Worm (Caenorhabditis elegans) whole organism, L2 larva: ENCODE results near the gene fbxa-94.
A peak's percentile ranks its signal among the peaks of the same experiment; 100 is the strongest.

Experiments used
- C34F6.9 ChIP-seq: fragments of 150-350 bp; optimal IDR thresholded peaks from 2 replicates; lab custom pipeline; 2014; ENCODE audit warnings: missing biosample characterization, missing genetic modification characterization
- F13H6.1 ChIP-seq: sonication (generic microtip); optimal IDR thresholded peaks from 2 replicates; lab custom pipeline; 2016; ENCODE audit warnings: missing genetic modification characterization, missing compliant biosample characterization
- R02D3.7 ChIP-seq: fragments of 150-350 bp; optimal IDR thresholded peaks from 2 replicates; lab custom pipeline; 2014; ENCODE audit warnings: missing biosample characterization, missing genetic modification characterization
- Y55F3AM.14 ChIP-seq: fragments of 200-800 bp; sonication (Bioruptor generic); optimal IDR thresholded peaks from 2 replicates; lab custom pipeline; 2018; ENCODE audit warnings: mild to moderate bottlenecking, missing genetic modification characterization, missing compliant biosample characterization
- ZK546.5 ChIP-seq: sonication (generic microtip); optimal IDR thresholded peaks from 2 replicates; lab custom pipeline; 2017; ENCODE audit warnings: missing biosample characterization, missing genetic modification characterization
- alr-1 ChIP-seq: fragments of 150-350 bp; optimal IDR thresholded peaks from 2 replicates; lab custom pipeline; 2014; ENCODE audit warnings: missing biosample characterization, missing genetic modification characterization
- aly-2 ChIP-seq: fragments of 150-350 bp; optimal IDR thresholded peaks from 2 replicates; lab custom pipeline; 2014; ENCODE audit warnings: missing biosample characterization, missing genetic modification characterization
- ama-1 ChIP-seq: fragments of 150-350 bp; optimal IDR thresholded peaks from 2 replicates; lab custom pipeline; 2018; ENCODE audit warnings: inconsistent platforms
- blmp-1 ChIP-seq: sonication (generic microtip); optimal IDR thresholded peaks from 2 replicates; lab custom pipeline; 2017; ENCODE audit warnings: missing genetic modification characterization, mild to moderate bottlenecking, missing compliant biosample characterization, antibody characterized with exemption, moderate library complexity; ENCODE audit not compliant: insufficient read depth
- ceh-16 ChIP-seq: fragments of 150-350 bp; optimal IDR thresholded peaks from 2 replicates; lab custom pipeline; 2014; ENCODE audit warnings: missing biosample characterization, missing genetic modification characterization
- ceh-82 ChIP-seq: fragments of 150-350 bp; optimal IDR thresholded peaks from 2 replicates; lab custom pipeline; 2014; ENCODE audit warnings: missing biosample characterization, missing genetic modification characterization
- crh-2 ChIP-seq: sonication (generic microtip); optimal IDR thresholded peaks from 2 replicates; lab custom pipeline; 2017; ENCODE audit warnings: missing biosample characterization, missing genetic modification characterization
- dmd-4 ChIP-seq: sonication (generic microtip); optimal IDR thresholded peaks from 2 replicates; lab custom pipeline; 2017; ENCODE audit warnings: missing biosample characterization, missing genetic modification characterization
- egl-27 ChIP-seq: sonication (generic microtip); optimal IDR thresholded peaks from 3 replicates; lab custom pipeline; 2017; ENCODE audit warnings: missing biosample characterization, missing genetic modification reagents, missing genetic modification characterization
- elt-1 ChIP-seq: fragments of 150-350 bp; optimal IDR thresholded peaks from 2 replicates; lab custom pipeline; 2014; ENCODE audit warnings: missing biosample characterization, missing genetic modification characterization
- elt-3 ChIP-seq: sonication (generic microtip); optimal IDR thresholded peaks from 2 replicates; lab custom pipeline; 2017; ENCODE audit warnings: missing biosample characterization, missing genetic modification characterization
- fos-1 ChIP-seq: fragments of 150-350 bp; optimal IDR thresholded peaks from 2 replicates; lab custom pipeline; 2014; ENCODE audit warnings: missing biosample characterization, missing genetic modification characterization
- gmeb-1 ChIP-seq: fragments of 150-350 bp; optimal IDR thresholded peaks from 2 replicates; lab custom pipeline; 2014; ENCODE audit warnings: missing biosample characterization, missing genetic modification characterization
- lin-11 ChIP-seq: fragments of 150-350 bp; sonication (generic microtip); optimal IDR thresholded peaks from 2 replicates; lab custom pipeline; 2014; ENCODE audit warnings: missing biosample characterization, missing genetic modification characterization, inconsistent platforms, mixed read lengths
- lin-13 ChIP-seq: fragments of 150-350 bp; optimal IDR thresholded peaks from 2 replicates; lab custom pipeline; 2014; ENCODE audit warnings: missing biosample characterization, missing genetic modification reagents, missing genetic modification characterization
- lin-39 ChIP-seq: fragments of 150-350 bp; optimal IDR thresholded peaks from 2 replicates; lab custom pipeline; 2014; ENCODE audit warnings: missing biosample characterization, missing genetic modification reagents, missing genetic modification characterization
- lsy-2 ChIP-seq, 2 experiments: fragments of 150-350 bp in 1 of 2; sonication (generic microtip) in 1 of 2; optimal IDR thresholded peaks; 2 replicates each; lab custom pipeline; 2014 to 2017; ENCODE audit warnings: missing biosample characterization in 2 of 2, missing genetic modification characterization in 2 of 2
- mab-5 ChIP-seq: fragments of 150-350 bp; optimal IDR thresholded peaks from 2 replicates; lab custom pipeline; 2014; ENCODE audit warnings: missing biosample characterization, missing genetic modification characterization
- mbf-1 ChIP-seq: sonication (generic microtip); optimal IDR thresholded peaks from 2 replicates; lab custom pipeline; 2017; ENCODE audit warnings: missing biosample characterization, missing genetic modification characterization
- mdl-1 ChIP-seq, 2 experiments: fragments of 150-350 bp in 1 of 2; sonication (generic microtip) in 1 of 2; optimal IDR thresholded peaks; 2 replicates each; lab custom pipeline; 2017; ENCODE audit warnings: missing biosample characterization in 2 of 2, missing genetic modification characterization in 2 of 2
- nhr-10 ChIP-seq: sonication (generic microtip); optimal IDR thresholded peaks from 2 replicates; lab custom pipeline; 2017; ENCODE audit warnings: missing biosample characterization, missing genetic modification characterization
- nhr-11 ChIP-seq: fragments of 150-350 bp; optimal IDR thresholded peaks from 2 replicates; lab custom pipeline; 2014; ENCODE audit warnings: missing biosample characterization, missing genetic modification characterization
- nhr-12 ChIP-seq: fragments of 150-350 bp; optimal IDR thresholded peaks from 2 replicates; lab custom pipeline; 2014; ENCODE audit warnings: missing biosample characterization, missing genetic modification characterization
- nhr-129 ChIP-seq: fragments of 150-350 bp; optimal IDR thresholded peaks from 2 replicates; lab custom pipeline; 2014; ENCODE audit warnings: missing biosample characterization, missing genetic modification characterization
- nhr-21 ChIP-seq: fragments of 150-350 bp; optimal IDR thresholded peaks from 2 replicates; lab custom pipeline; 2014; ENCODE audit warnings: missing biosample characterization, missing genetic modification characterization
- nhr-23 ChIP-seq: fragments of 150-350 bp; optimal IDR thresholded peaks from 2 replicates; lab custom pipeline; 2014; ENCODE audit warnings: missing biosample characterization, missing genetic modification reagents, missing genetic modification characterization
- nhr-237 ChIP-seq: fragments of 150-350 bp; optimal IDR thresholded peaks from 2 replicates; lab custom pipeline; 2014; ENCODE audit warnings: missing biosample characterization, missing genetic modification characterization
- nhr-25 ChIP-seq: fragments of 150-350 bp; sonication (generic microtip); optimal IDR thresholded peaks from 3 replicates; lab custom pipeline; 2014; ENCODE audit warnings: missing biosample characterization, missing genetic modification characterization
- nhr-6 ChIP-seq: fragments of 150-350 bp; optimal IDR thresholded peaks from 2 replicates; lab custom pipeline; 2014; ENCODE audit warnings: missing biosample characterization, missing genetic modification characterization
- nhr-77 ChIP-seq: fragments of 150-350 bp; optimal IDR thresholded peaks from 2 replicates; lab custom pipeline; 2014; ENCODE audit warnings: missing biosample characterization, missing genetic modification characterization
- peb-1 ChIP-seq: fragments of 150-350 bp; optimal IDR thresholded peaks from 2 replicates; lab custom pipeline; 2014; ENCODE audit warnings: missing biosample characterization, missing genetic modification characterization
- sem-4 ChIP-seq: fragments of 150-350 bp; optimal IDR thresholded peaks from 2 replicates; lab custom pipeline; 2014; ENCODE audit warnings: missing biosample characterization, missing genetic modification reagents, missing genetic modification characterization
- skn-1 ChIP-seq: sonication (generic microtip); optimal IDR thresholded peaks from 2 replicates; lab custom pipeline; 2017; ENCODE audit warnings: missing biosample characterization, missing genetic modification characterization
- sma-3 ChIP-seq: sonication (generic microtip); optimal IDR thresholded peaks from 2 replicates; lab custom pipeline; 2016; ENCODE audit warnings: missing genetic modification reagents, missing genetic modification characterization, missing compliant biosample characterization
- sma-9 ChIP-seq, 2 experiments: fragments of 150-350 bp in 1 of 2; sonication (generic microtip) in 1 of 2; optimal IDR thresholded peaks; 2 replicates each; lab custom pipeline; 2014 to 2016; ENCODE audit warnings: missing genetic modification characterization in 2 of 2, mild to moderate bottlenecking in 1 of 2, missing biosample characterization in 1 of 2, missing compliant biosample characterization in 1 of 2, missing genetic modification reagents in 1 of 2, moderate library complexity in 1 of 2
- snpc-4 ChIP-seq: fragments of 150-350 bp; optimal IDR thresholded peaks from 2 replicates; lab custom pipeline; 2014; ENCODE audit warnings: missing biosample characterization, missing genetic modification characterization
- unc-39 ChIP-seq: fragments of 150-350 bp; optimal IDR thresholded peaks from 2 replicates; lab custom pipeline; 2014; ENCODE audit warnings: missing biosample characterization, missing genetic modification characterization
- unc-62 ChIP-seq: fragments of 150-350 bp; optimal IDR thresholded peaks from 2 replicates; lab custom pipeline; 2014; ENCODE audit warnings: missing biosample characterization, missing genetic modification reagents, missing genetic modification characterization
- zag-1 ChIP-seq: fragments of 150-350 bp; optimal IDR thresholded peaks from 2 replicates; lab custom pipeline; 2014; ENCODE audit warnings: missing biosample characterization, missing genetic modification characterization
- ztf-1 ChIP-seq: fragments of 200-800 bp; sonication (Bioruptor generic); conservative IDR thresholded peaks from 2 replicates; pipeline ENCODE4 v1.3.6; 2022; ENCODE audit warnings: missing genetic modification characterization, missing compliant biosample characterization
- ztf-11 ChIP-seq: sonication (generic microtip); optimal IDR thresholded peaks from 2 replicates; lab custom pipeline; 2017; ENCODE audit warnings: missing biosample characterization, missing genetic modification characterization

fbxa-94 gene

DNA sequence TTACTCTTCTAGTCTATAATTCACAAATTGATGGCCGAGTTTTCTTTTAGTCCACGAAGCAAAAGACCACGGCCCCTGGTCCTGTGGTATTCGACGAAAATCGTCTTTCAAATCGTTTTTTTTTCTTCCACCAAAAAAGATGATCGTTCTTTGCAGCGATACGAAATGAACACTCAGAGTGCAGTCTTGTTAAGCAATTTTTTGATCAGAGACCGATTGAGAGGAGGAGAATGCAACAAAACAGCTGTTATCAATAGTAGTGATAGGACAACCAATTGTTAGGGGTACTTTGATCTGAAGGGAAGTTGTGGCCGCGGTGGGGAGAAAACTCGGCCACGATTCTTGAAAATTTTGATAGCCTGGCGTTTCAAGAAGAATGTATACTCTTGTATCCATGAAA, 8.7 kb upstream of the fbxa-94 start:
- TF ChIP-seq nhr-23 (tag; lab: Kevin White, UChicago): no peak
- TF ChIP-seq dmd-4 (tag; lab: Kevin White, UChicago): no peak
- no peak for TF ChIP-seq elt-1 (tag; lab: Kevin White, UChicago)
- TF ChIP-seq F13H6.1 (tag; lab: Kevin White, UChicago): peak; percentile 68
- TF ChIP-seq egl-27: no peak
- TF ChIP-seq gmeb-1: peak; percentile 38
- no peak for TF ChIP-seq sma-3 (GFP tag; lab: Kevin White, UChicago)
- no peak for TF ChIP-seq lin-13 (GFP tag; lab: Kevin White, UChicago)
- TF ChIP-seq skn-1 (tag; lab: Kevin White, UChicago): no peak
- TF ChIP-seq ceh-16: no peak
- TF ChIP-seq nhr-25 (tag; lab: Kevin White, UChicago): no peak
- no peak for TF ChIP-seq nhr-6 (tag; lab: Kevin White, UChicago)
- TF ChIP-seq mdl-1 (tag; optimal IDR thresholded peaks at IDR 0.05; lab: Kevin White, UChicago): no peak
- no peak for TF ChIP-seq mab-5 (tag; lab: Kevin White, UChicago)
- no peak for TF ChIP-seq sem-4 (tag; lab: Kevin White, UChicago)
- TF ChIP-seq nhr-11 (tag; lab: Kevin White, UChicago): no peak
- no peak for TF ChIP-seq nhr-77 (tag; lab: Kevin White, UChicago)
- no peak for TF ChIP-seq ama-1 (lab: Kevin White, UChicago)
- no peak for TF ChIP-seq peb-1
- TF ChIP-seq ztf-11 (tag; lab: Kevin White, UChicago): no peak
- TF ChIP-seq mbf-1 (tag; lab: Kevin White, UChicago): no peak
- TF ChIP-seq unc-62 (GFP tag; lab: Kevin White, UChicago): no peak
- no peak for TF ChIP-seq nhr-237 (tag; lab: Kevin White, UChicago)
- TF ChIP-seq ZK546.5: no peak
- TF ChIP-seq crh-2 (tag; lab: Kevin White, UChicago): no peak
- peak; percentile 76 for TF ChIP-seq nhr-129 (tag; lab: Kevin White, UChicago)
- peak; percentile 95 for TF ChIP-seq sma-9 (GFP tag; optimal IDR thresholded peaks at IDR 0.05; lab: Kevin White, UChicago)
- TF ChIP-seq sma-9 (tag; optimal IDR thresholded peaks at IDR 0.05; lab: Kevin White, UChicago): no peak
- no peak for TF ChIP-seq ztf-1 (GFP tag; lab: Robert Waterston, UW)
- TF ChIP-seq nhr-10: no peak
- TF ChIP-seq aly-2 (tag; lab: Kevin White, UChicago): no peak
- TF ChIP-seq nhr-21: peak; percentile 60
- peak; percentile 52 for TF ChIP-seq fos-1
- TF ChIP-seq snpc-4 (tag; lab: Kevin White, UChicago): no peak
- TF ChIP-seq lin-39 (tag; lab: Kevin White, UChicago): no peak
- TF ChIP-seq blmp-1 (tag; lab: Kevin White, UChicago): no peak
- no peak for TF ChIP-seq Y55F3AM.14 (GFP tag; lab: Kevin White, UChicago)
- TF ChIP-seq lsy-2 (tag; optimal IDR thresholded peaks at IDR 0.05; lab: Kevin White, UChicago): peak in 1 of 2 experiments; percentile 49
- no peak for TF ChIP-seq nhr-12 (tag; lab: Kevin White, UChicago)
- TF ChIP-seq unc-39 (tag; lab: Kevin White, UChicago): no peak
- TF ChIP-seq alr-1 (tag; lab: Kevin White, UChicago): no peak
- peak; percentile 41 for TF ChIP-seq C34F6.9 (tag; lab: Kevin White, UChicago)
- TF ChIP-seq lin-11: no peak
- no peak for TF ChIP-seq R02D3.7 (tag; lab: Kevin White, UChicago)
- no peak for TF ChIP-seq ceh-82

- no peak for TF ChIP-seq ztf-11 (tag; lab: Kevin White, UChicago)
- TF ChIP-seq ZK546.5: no peak
- TF ChIP-seq alr-1 (tag; lab: Kevin White, UChicago): no peak
- no peak for TF ChIP-seq peb-1
- peak; percentile 76 for TF ChIP-seq C34F6.9 (tag; lab: Kevin White, UChicago)
- TF ChIP-seq lin-11: peak; percentile 57
- TF ChIP-seq nhr-6 (tag; lab: Kevin White, UChicago): peak; percentile 29
- TF ChIP-seq dmd-4 (tag; lab: Kevin White, UChicago): no peak
- TF ChIP-seq mdl-1 (tag; optimal IDR thresholded peaks at IDR 0.05; lab: Kevin White, UChicago): peak; percentile 45 to 89
- no peak for TF ChIP-seq unc-62 (GFP tag; lab: Kevin White, UChicago)
- no peak for TF ChIP-seq fos-1
- TF ChIP-seq nhr-25 (tag; lab: Kevin White, UChicago): peak; percentile 70
- no peak for TF ChIP-seq ceh-82
- peak; percentile 83 for TF ChIP-seq crh-2 (tag; lab: Kevin White, UChicago)
- no peak for TF ChIP-seq nhr-77 (tag; lab: Kevin White, UChicago)
- TF ChIP-seq sma-3 (GFP tag; lab: Kevin White, UChicago): peak; percentile 50
- peak; percentile 68 for TF ChIP-seq ceh-16
- TF ChIP-seq nhr-21: peak; percentile 94
- no peak for TF ChIP-seq zag-1 (tag; lab: Kevin White, UChicago)
- peak; percentile 81 for TF ChIP-seq F13H6.1 (tag; lab: Kevin White, UChicago)
- no peak for TF ChIP-seq nhr-237 (tag; lab: Kevin White, UChicago)
- peak; percentile 76 for TF ChIP-seq mab-5 (tag; lab: Kevin White, UChicago)
- no peak for TF ChIP-seq nhr-11 (tag; lab: Kevin White, UChicago)
- TF ChIP-seq egl-27: no peak
- TF ChIP-seq nhr-12 (tag; lab: Kevin White, UChicago): no peak
- peak; percentile 95 for TF ChIP-seq ama-1 (lab: Kevin White, UChicago)
- TF ChIP-seq lin-39 (tag; lab: Kevin White, UChicago): no peak
- TF ChIP-seq elt-3 (tag; lab: Kevin White, UChicago): no peak
- TF ChIP-seq Y55F3AM.14 (GFP tag; lab: Kevin White, UChicago): no peak
- no peak for TF ChIP-seq unc-39 (tag; lab: Kevin White, UChicago)
- no peak for TF ChIP-seq ztf-1 (GFP tag; lab: Robert Waterston, UW)
- TF ChIP-seq nhr-10: no peak
- TF ChIP-seq nhr-129 (tag; lab: Kevin White, UChicago): peak; percentile 97
- TF ChIP-seq blmp-1 (tag; lab: Kevin White, UChicago): peak; percentile 40
- peak; percentile 25 for TF ChIP-seq lin-13 (GFP tag; lab: Kevin White, UChicago)
- no peak for TF ChIP-seq R02D3.7 (tag; lab: Kevin White, UChicago)
Observed at ce11 chrV:15566511-15567178, 6.1 kb upstream of the fbxa-94 start.
